Fruit fly (Drosophila melanogaster) whole organism: Measurements from ENCODE around the gene Tmep.

Experiments used
- pan ChIP-seq: fragments of >200 bp; optimal IDR thresholded peaks from 2 replicates; lab custom pipeline; 2017
- usp ChIP-seq: fragments of >200 bp; optimal IDR thresholded peaks from 2 replicates; lab custom pipeline; 2017; ENCODE audit warnings: missing biosample characterization, missing genetic modification characterization, mixed read lengths

DNA sequence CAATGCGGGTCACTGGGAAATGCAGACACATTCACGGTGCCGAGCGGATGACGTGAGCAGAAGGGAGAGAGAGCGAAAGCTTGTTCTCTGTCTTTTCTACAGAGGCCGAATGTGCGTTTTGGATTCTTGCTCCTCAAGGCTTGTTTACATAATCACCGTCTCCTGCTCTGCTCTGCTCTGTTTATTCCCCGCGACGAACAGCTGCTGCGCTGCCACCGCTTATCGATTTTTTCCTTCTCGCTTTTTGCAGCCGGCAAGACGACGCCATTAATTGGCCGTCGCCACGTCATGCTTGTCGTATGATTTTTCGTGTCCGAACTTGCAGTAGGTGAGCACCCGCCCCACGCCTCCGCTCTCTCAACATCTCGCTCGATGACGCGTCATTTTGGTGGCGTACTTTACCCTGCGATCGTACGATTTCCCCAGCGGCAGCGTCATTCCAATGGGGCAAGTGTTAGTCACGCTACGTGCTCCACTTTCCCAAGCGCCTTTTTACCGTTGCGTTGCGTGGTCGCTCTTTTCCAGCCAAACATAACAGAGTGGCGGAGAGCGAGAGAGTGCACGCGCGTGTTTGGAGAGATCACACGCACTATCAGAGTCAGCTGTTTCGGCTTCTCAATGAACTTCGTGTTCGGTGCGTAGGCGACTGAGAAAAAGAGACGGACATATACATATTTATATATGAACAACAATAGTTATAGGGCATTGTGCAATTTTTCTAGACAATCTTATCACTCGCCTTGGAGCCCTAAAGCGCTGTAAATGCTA, 22.4 kb upstream of the Tmep start:
- TF ChIP-seq pan (lab: Kevin White, UChicago) (no peak), usp (GFP tag; lab: Kevin White, UChicago) (no peak)
